Worm (Caenorhabditis elegans) whole organism, L1 larva: ENCODE data around the gene mars-1.

Source experiments
- ces-1 ChIP-seq: fragments of 150-350 bp; optimal IDR thresholded peaks from 2 replicates; lab custom pipeline; 2014; ENCODE audit warnings: missing biosample characterization, missing genetic modification reagents, missing genetic modification characterization
- egl-27 ChIP-seq, 2 experiments: fragments of 150-350 bp in 1 of 2; sonication (generic microtip); optimal IDR thresholded peaks; 3 replicates each; lab custom pipeline; 2017 to 2018; ENCODE audit warnings: missing biosample characterization in 2 of 2, missing genetic modification characterization in 2 of 2, missing genetic modification reagents in 2 of 2
- mdl-1 ChIP-seq, 2 experiments: fragments of 150-350 bp; optimal IDR thresholded peaks; 2 replicates each; lab custom pipeline; 2014 to 2017; ENCODE audit warnings: missing biosample characterization in 2 of 2, missing genetic modification characterization in 2 of 2, inconsistent platforms in 1 of 2
- unc-30 ChIP-seq: sonication (generic microtip); optimal IDR thresholded peaks from 2 replicates; lab custom pipeline; 2017; ENCODE audit warnings: missing biosample characterization, missing genetic modification characterization
- xbp-1 ChIP-seq: sonication (generic microtip); optimal IDR thresholded peaks from 2 replicates; lab custom pipeline; 2016; ENCODE audit warnings: missing genetic modification characterization, missing compliant biosample characterization

ce11 chrIV:11655370-11655769 is 20.1 kb upstream of the mars-1 start, which contains the start of gene ent-1:
- no peak for TF ChIP-seq egl-27 (tag; optimal IDR thresholded peaks at IDR 0.05; lab: Kevin White, UChicago)
- TF ChIP-seq mdl-1 (tag; optimal IDR thresholded peaks at IDR 0.05; lab: Kevin White, UChicago): no peak
- TF ChIP-seq xbp-1 (tag; lab: Kevin White, UChicago): no peak
- TF ChIP-seq unc-30 (tag; lab: Kevin White, UChicago): no peak
- no peak for TF ChIP-seq ces-1 (GFP tag; lab: Kevin White, UChicago)
